Worm (Caenorhabditis elegans) whole organism, midembryonic: ENCODE data around the gene cyp-34A9.

Source experiments
- T22C8.4 ChIP-seq: fragments of 200-800 bp; sonication (Bioruptor generic); IDR thresholded peaks from 2 replicates; pipeline ENCODE4 v1.3.6; 2022; ENCODE audit warnings: missing genetic modification characterization, missing compliant biosample characterization
- cog-1 ChIP-seq: sonication (generic microtip); optimal IDR thresholded peaks from 2 replicates; lab custom pipeline; 2016; ENCODE audit warnings: missing genetic modification characterization, missing compliant biosample characterization
- flt-1 ChIP-seq: fragments of 200-800 bp; sonication (Bioruptor generic); IDR thresholded peaks from 2 replicates; pipeline ENCODE4 v1.3.6; 2022; ENCODE audit warnings: missing genetic modification characterization, missing compliant biosample characterization
- med-1 ChIP-seq: sonication (generic microtip); optimal IDR thresholded peaks from 2 replicates; lab custom pipeline; 2017; ENCODE audit warnings: missing genetic modification characterization, mild to moderate bottlenecking, missing compliant biosample characterization, antibody characterized with exemption, missing genetic modification reagents; ENCODE audit not compliant: insufficient read depth
- ref-1 ChIP-seq: fragments of 200-800 bp; sonication (Bioruptor generic); conservative IDR thresholded peaks from 2 replicates; pipeline ENCODE4 v1.3.6; 2022; ENCODE audit warnings: missing genetic modification reagents, missing genetic modification characterization, missing compliant biosample characterization
- tab-1 ChIP-seq: fragments of 200-800 bp; sonication (Bioruptor generic); IDR thresholded peaks from 2 replicates; pipeline ENCODE4 v1.3.6; 2022; ENCODE audit warnings: missing genetic modification characterization, missing compliant biosample characterization
- ztf-23 ChIP-seq: fragments of 200-800 bp; sonication (Bioruptor generic); IDR thresholded peaks from 2 replicates; pipeline ENCODE4 v1.3.6; 2022; ENCODE audit warnings: missing genetic modification reagents, missing genetic modification characterization, missing compliant biosample characterization

DNA sequence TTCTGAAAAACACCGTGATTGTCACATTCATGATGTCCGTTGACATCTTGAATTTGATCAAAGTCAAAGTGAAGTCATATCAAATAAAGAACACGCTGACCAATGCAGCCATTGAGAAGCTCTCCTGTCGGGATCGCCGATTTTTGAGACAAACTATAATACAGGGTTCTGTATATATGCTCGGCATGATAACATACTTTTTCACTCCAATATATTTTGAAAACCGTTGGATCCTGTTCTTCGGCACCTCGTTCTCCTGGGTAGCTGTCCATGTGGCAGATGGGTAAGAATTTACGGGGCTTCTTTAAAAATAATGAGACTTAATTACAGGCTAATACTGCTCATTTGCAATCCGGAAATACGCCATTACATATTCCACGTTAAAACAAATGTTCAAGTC, 47.8 kb downstream of the cyp-34A9 start:
- no peak for TF ChIP-seq med-1
- no peak for TF ChIP-seq flt-1 (GFP tag; lab: Robert Waterston, UW)
- no peak for TF ChIP-seq ztf-23 (GFP tag; lab: Robert Waterston, UW)
- no peak for TF ChIP-seq tab-1 (GFP tag; lab: Robert Waterston, UW)
- no peak for TF ChIP-seq cog-1
- no peak for TF ChIP-seq T22C8.4 (GFP tag; lab: Robert Waterston, UW)
- TF ChIP-seq ref-1 (GFP tag; lab: Robert Waterston, UW): no peak
